Worm (Caenorhabditis elegans) whole organism, L4 larva: ENCODE results near the gene cyn-12.

Source experiments
- D1046.2 ChIP-seq: fragments of 200-800 bp; sonication (Bioruptor generic); IDR thresholded peaks from 2 replicates; pipeline ENCODE4 v1.3.6; 2022; ENCODE audit warnings: missing genetic modification characterization, missing compliant biosample characterization
- F44E2.7 ChIP-seq: fragments of 200-800 bp; sonication (Bioruptor generic); IDR thresholded peaks from 2 replicates; pipeline ENCODE4 v2.1.2; 2022; ENCODE audit warnings: missing genetic modification characterization, missing compliant biosample characterization
- F49E8.2 ChIP-seq: sonication (generic microtip); optimal IDR thresholded peaks from 2 replicates; lab custom pipeline; 2016; ENCODE audit warnings: missing compliant biosample characterization, mild to moderate bottlenecking, missing genetic modification characterization, borderline replicate concordance
- R02D3.7 ChIP-seq: fragments of 150-350 bp; sonication (generic microtip); optimal IDR thresholded peaks from 3 replicates; lab custom pipeline; 2014; ENCODE audit warnings: missing biosample characterization, missing genetic modification characterization
- T20F7.1 ChIP-seq: fragments of 200-800 bp; sonication (Bioruptor generic); optimal IDR thresholded peaks from 2 replicates; lab custom pipeline; 2018; ENCODE audit warnings: mild to moderate bottlenecking, missing genetic modification characterization, missing compliant biosample characterization
- Y105C5A.15 ChIP-seq: fragments of 200-800 bp; sonication (Bioruptor generic); IDR thresholded peaks from 2 replicates; pipeline ENCODE4 v1.3.6; 2022; ENCODE audit warnings: missing genetic modification characterization, missing compliant biosample characterization
- ZK546.5 ChIP-seq, 2 experiments: sonication (generic microtip); optimal IDR thresholded peaks; 2 replicates each; lab custom pipeline; 2017; ENCODE audit warnings: missing biosample characterization in 2 of 2, missing genetic modification characterization in 2 of 2
- ceh-32 ChIP-seq: sonication (generic microtip); optimal IDR thresholded peaks from 2 replicates; lab custom pipeline; 2016; ENCODE audit warnings: mild to moderate bottlenecking, missing genetic modification characterization, missing compliant biosample characterization; ENCODE audit not compliant: poor library complexity
- ceh-82 ChIP-seq: sonication (generic microtip); optimal IDR thresholded peaks from 2 replicates; lab custom pipeline; 2017; ENCODE audit warnings: missing biosample characterization, missing genetic modification characterization
- ctbp-1 ChIP-seq: fragments of 200-800 bp; sonication (Bioruptor generic); IDR thresholded peaks from 2 replicates; pipeline ENCODE4 v1.3.6; 2022; ENCODE audit warnings: missing genetic modification reagents, missing genetic modification characterization, missing compliant biosample characterization
- daf-12 ChIP-seq: fragments of 150-350 bp; optimal IDR thresholded peaks from 2 replicates; lab custom pipeline; 2014; ENCODE audit warnings: missing biosample characterization, missing genetic modification reagents, missing genetic modification characterization
- daf-16 ChIP-seq, 3 experiments: sonication (generic microtip); optimal IDR thresholded peaks; 2 replicates each; lab custom pipeline; 2016 to 2017; ENCODE audit warnings: missing genetic modification characterization in 3 of 3, missing genetic modification reagents in 3 of 3, mild to moderate bottlenecking in 2 of 3, missing compliant biosample characterization in 2 of 3, missing biosample characterization in 1 of 3, moderate library complexity in 1 of 3
- daf-8 ChIP-seq: fragments of 200-800 bp; sonication (Bioruptor generic); IDR thresholded peaks from 2 replicates; pipeline ENCODE4 v1.3.6; 2022; ENCODE audit warnings: missing genetic modification characterization, missing compliant biosample characterization
- dmd-6 ChIP-seq: fragments of 200-800 bp; sonication (Bioruptor generic); IDR thresholded peaks from 2 replicates; pipeline ENCODE4 v1.3.6; 2022; ENCODE audit warnings: missing genetic modification reagents, missing genetic modification characterization, missing compliant biosample characterization
- dmd-8 ChIP-seq: fragments of 200-800 bp; sonication (Bioruptor generic); IDR thresholded peaks from 2 replicates; pipeline ENCODE4 v1.3.6; 2022; ENCODE audit warnings: missing genetic modification characterization, missing compliant biosample characterization
- dmd-9 ChIP-seq: fragments of 200-800 bp; sonication (Bioruptor generic); IDR thresholded peaks from 2 replicates; pipeline ENCODE4 v1.3.6; 2022; ENCODE audit warnings: missing genetic modification reagents, missing genetic modification characterization, missing compliant biosample characterization
- dve-1 ChIP-seq: sonication (generic microtip); optimal IDR thresholded peaks from 2 replicates; lab custom pipeline; 2017; ENCODE audit warnings: antibody characterized with exemption, mild to moderate bottlenecking, missing genetic modification characterization, missing compliant biosample characterization; ENCODE audit not compliant: insufficient read depth
- egl-43 ChIP-seq: fragments of 200-800 bp; sonication (Bioruptor generic); IDR thresholded peaks from 2 replicates; pipeline ENCODE4 v1.3.6; 2022; ENCODE audit warnings: missing genetic modification reagents, missing genetic modification characterization, missing compliant biosample characterization
- gei-8 ChIP-seq: fragments of 200-800 bp; sonication (Bioruptor generic); optimal IDR thresholded peaks from 2 replicates; lab custom pipeline; 2018; ENCODE audit warnings: mild to moderate bottlenecking, missing genetic modification characterization, missing compliant biosample characterization
- hif-1 ChIP-seq, 2 experiments: sonication (generic microtip); optimal IDR thresholded peaks; 2 replicates each; lab custom pipeline; 2016 to 2017; ENCODE audit warnings: missing compliant biosample characterization in 2 of 2, missing genetic modification characterization in 2 of 2, missing genetic modification reagents in 2 of 2, missing genotype in 2 of 2, mild to moderate bottlenecking in 1 of 2
- hlh-11 ChIP-seq: fragments of 200-800 bp; sonication (Bioruptor generic); optimal IDR thresholded peaks from 2 replicates; lab custom pipeline; 2018; ENCODE audit warnings: mild to moderate bottlenecking, missing genetic modification characterization, missing compliant biosample characterization
- hmg-1.1 ChIP-seq: fragments of 200-800 bp; sonication (Bioruptor generic); IDR thresholded peaks from 2 replicates; pipeline ENCODE4 v1.3.6; 2022; ENCODE audit warnings: missing genetic modification reagents, missing genetic modification characterization, missing compliant biosample characterization
- lin-29 ChIP-seq: fragments of 200-800 bp; sonication (Bioruptor generic); IDR thresholded peaks from 2 replicates; pipeline ENCODE4 v1.3.6; 2022; ENCODE audit warnings: missing genetic modification reagents, missing genetic modification characterization, missing compliant biosample characterization
- lin-38 ChIP-seq: fragments of 200-800 bp; sonication (Bioruptor generic); IDR thresholded peaks from 2 replicates; pipeline ENCODE4 v1.3.6; 2022; ENCODE audit warnings: missing genetic modification reagents, missing genetic modification characterization, missing compliant biosample characterization
- lin-39 ChIP-seq: fragments of 150-350 bp; optimal IDR thresholded peaks from 2 replicates; lab custom pipeline; 2014; ENCODE audit warnings: missing biosample characterization, missing genetic modification reagents, missing genetic modification characterization
- lir-3 ChIP-seq: sonication (generic microtip); optimal IDR thresholded peaks from 2 replicates; lab custom pipeline; 2016; ENCODE audit warnings: mild to moderate bottlenecking, missing genetic modification characterization, missing compliant biosample characterization
- lsy-2 ChIP-seq, 2 experiments: fragments of 150-350 bp in 1 of 2; sonication (generic microtip) in 1 of 2; optimal IDR thresholded peaks; 2 replicates each; lab custom pipeline; 2014 to 2017; ENCODE audit warnings: missing biosample characterization in 2 of 2, missing genetic modification characterization in 2 of 2
- madf-5 ChIP-seq, 2 experiments: fragments of 200-800 bp; sonication (Bioruptor generic); IDR thresholded peaks; 2 replicates each; pipeline ENCODE4 v1.3.6; 2022; ENCODE audit warnings: missing compliant biosample characterization in 2 of 2, missing genetic modification characterization in 2 of 2
- mes-2 ChIP-seq: sonication (generic microtip); optimal IDR thresholded peaks from 2 replicates; lab custom pipeline; 2016; ENCODE audit warnings: missing genotype, mild to moderate bottlenecking, missing genetic modification characterization, missing compliant biosample characterization; ENCODE audit not compliant: poor library complexity, severe bottlenecking
- mxl-2 ChIP-seq: fragments of 200-800 bp; sonication (Bioruptor generic); conservative IDR thresholded peaks from 2 replicates; pipeline ENCODE4 v1.3.6; 2022; ENCODE audit warnings: missing genetic modification reagents, missing genetic modification characterization, missing compliant biosample characterization
- nhr-11 ChIP-seq: fragments of 150-350 bp; optimal IDR thresholded peaks from 2 replicates; lab custom pipeline; 2014; ENCODE audit warnings: missing biosample characterization, missing genetic modification characterization
- nhr-237 ChIP-seq: sonication (generic microtip); optimal IDR thresholded peaks from 2 replicates; lab custom pipeline; 2017; ENCODE audit warnings: missing biosample characterization, missing genetic modification characterization
- nhr-41 ChIP-seq: fragments of 200-800 bp; sonication (Bioruptor generic); IDR thresholded peaks from 2 replicates; pipeline ENCODE4 v1.3.6; 2022; ENCODE audit warnings: missing genetic modification reagents, missing genetic modification characterization, missing compliant biosample characterization
- nhr-42 ChIP-seq: fragments of 200-800 bp; sonication (Bioruptor generic); IDR thresholded peaks from 2 replicates; pipeline ENCODE4 v1.3.6; 2022; ENCODE audit warnings: missing genetic modification characterization, missing compliant biosample characterization
- nhr-48 ChIP-seq: sonication (generic microtip); optimal IDR thresholded peaks from 2 replicates; lab custom pipeline; 2016; ENCODE audit warnings: mild to moderate bottlenecking, missing genetic modification characterization, missing compliant biosample characterization
- nhr-6 ChIP-seq: fragments of 150-350 bp; optimal IDR thresholded peaks from 2 replicates; lab custom pipeline; 2014; ENCODE audit warnings: missing biosample characterization, missing genetic modification characterization
- nhr-76 ChIP-seq: fragments of 150-350 bp; optimal IDR thresholded peaks from 2 replicates; lab custom pipeline; 2014; ENCODE audit warnings: missing biosample characterization, missing genetic modification characterization
- pha-4 ChIP-seq, 2 experiments: fragments of 150-350 bp in 1 of 2; fragments of 200-800 bp in 1 of 2; sonication (Bioruptor generic) in 1 of 2; IDR thresholded peaks in 1 of 2; optimal IDR thresholded peaks in 1 of 2; 2 replicates each; pipeline versions ENCODE4 v1.3.6 to Lab custom; 2014 to 2022; ENCODE audit warnings: missing genetic modification characterization in 2 of 2, missing genetic modification reagents in 2 of 2, missing biosample characterization in 1 of 2, missing compliant biosample characterization in 1 of 2
- saeg-2 ChIP-seq: fragments of 200-800 bp; sonication (Bioruptor generic); IDR thresholded peaks from 2 replicates; pipeline ENCODE4 v1.3.6; 2022; ENCODE audit warnings: missing genetic modification reagents, missing genetic modification characterization, missing compliant biosample characterization
- sdz-12 ChIP-seq: fragments of 200-800 bp; sonication (Bioruptor generic); optimal IDR thresholded peaks from 2 replicates; lab custom pipeline; 2018; ENCODE audit warnings: mild to moderate bottlenecking, missing genetic modification characterization, missing compliant biosample characterization
- set-16 ChIP-seq: fragments of 200-800 bp; sonication (Bioruptor generic); IDR thresholded peaks from 2 replicates; pipeline ENCODE4 v1.3.6; 2022; ENCODE audit warnings: missing genetic modification reagents, missing genetic modification characterization, missing compliant biosample characterization
- skn-1 ChIP-seq: fragments of 150-350 bp; optimal IDR thresholded peaks from 2 replicates; lab custom pipeline; 2014; ENCODE audit warnings: missing biosample characterization, missing genetic modification characterization
- spr-1 ChIP-seq: sonication (generic microtip); optimal IDR thresholded peaks from 2 replicates; lab custom pipeline; 2016; ENCODE audit warnings: mild to moderate bottlenecking, missing genetic modification characterization, missing compliant biosample characterization
- tra-1 ChIP-seq: fragments of 200-800 bp; sonication (Bioruptor generic); IDR thresholded peaks from 2 replicates; pipeline ENCODE4 v1.3.6; 2022; ENCODE audit warnings: missing genetic modification reagents, missing genetic modification characterization, missing compliant biosample characterization
- unc-130 ChIP-seq: sonication (generic microtip); optimal IDR thresholded peaks from 2 replicates; lab custom pipeline; 2016; ENCODE audit warnings: missing genetic modification reagents, missing genetic modification characterization, missing compliant biosample characterization
- unc-39 ChIP-seq: sonication (generic microtip); optimal IDR thresholded peaks from 2 replicates; lab custom pipeline; 2017; ENCODE audit warnings: missing biosample characterization, missing genetic modification characterization
- zag-1 ChIP-seq: fragments of 150-350 bp; optimal IDR thresholded peaks from 2 replicates; lab custom pipeline; 2014; ENCODE audit warnings: missing biosample characterization, missing genetic modification characterization
- zfp-2 ChIP-seq: sonication (generic microtip); optimal IDR thresholded peaks from 2 replicates; lab custom pipeline; 2016; ENCODE audit warnings: mild to moderate bottlenecking, missing genetic modification characterization, missing compliant biosample characterization
- zip-11 ChIP-seq: fragments of 200-800 bp; sonication (Bioruptor generic); IDR thresholded peaks from 2 replicates; pipeline ENCODE4 v1.3.6; 2022; ENCODE audit warnings: missing genetic modification characterization, missing compliant biosample characterization
- zip-2 ChIP-seq: fragments of 150-350 bp; optimal IDR thresholded peaks from 2 replicates; lab custom pipeline; 2014; ENCODE audit warnings: missing biosample characterization, missing genetic modification characterization
- ztf-11 ChIP-seq: fragments of 150-350 bp; optimal IDR thresholded peaks from 2 replicates; lab custom pipeline; 2014; ENCODE audit warnings: missing biosample characterization, missing genetic modification characterization

cyn-12 gene

DNA sequence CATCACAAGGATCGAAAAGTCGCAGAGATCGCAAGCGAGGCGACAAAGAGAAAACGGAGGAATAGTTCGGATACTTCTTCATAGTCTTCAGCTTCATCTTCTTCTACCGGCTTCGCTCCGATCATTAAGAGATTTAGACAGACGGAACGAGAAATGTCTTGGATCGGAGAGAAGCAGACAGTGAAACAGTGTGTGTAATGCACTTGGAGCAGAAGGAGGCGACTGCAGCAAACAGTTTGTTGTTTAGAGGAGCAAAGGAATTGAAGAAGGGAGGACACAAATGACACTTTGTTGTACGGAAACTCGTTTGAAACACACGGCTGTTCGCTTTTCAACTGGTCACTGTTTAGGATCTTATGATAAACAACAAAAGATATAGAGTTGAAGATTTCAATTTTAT is 33.6 kb downstream of the cyn-12 start:
- TF ChIP-seq pha-4 (GFP tag; IDR thresholded peaks at IDR 0.05; lab: Robert Waterston, UW) = no peak
- peak; percentile 10 for TF ChIP-seq pha-4 (tag; optimal IDR thresholded peaks at IDR 0.05; lab: Kevin White, UChicago)
- TF ChIP-seq F44E2.7 (GFP tag; lab: Robert Waterston, UW) = no peak
- peak; percentile 73 for TF ChIP-seq hlh-11 (tag; lab: Kevin White, UChicago)
- no peak for TF ChIP-seq lin-29 (GFP tag; lab: Robert Waterston, UW)
- no peak for TF ChIP-seq ZK546.5 (tag; optimal IDR thresholded peaks at IDR 0.05; lab: Kevin White, UChicago)
- TF ChIP-seq F49E8.2 (tag; lab: Kevin White, UChicago) = no peak
- 0 out of 2 replicates have a peak, but pooled peaks have one; percentile 17 for TF ChIP-seq tra-1
- no peak for TF ChIP-seq ceh-82 (tag; lab: Kevin White, UChicago)
- no peak for TF ChIP-seq skn-1 (tag; lab: Kevin White, UChicago)
- TF ChIP-seq nhr-76 (tag; lab: Kevin White, UChicago) = no peak
- no peak for TF ChIP-seq lir-3 (tag; lab: Kevin White, UChicago)
- TF ChIP-seq zag-1 = no peak
- no peak for TF ChIP-seq mxl-2
- TF ChIP-seq gei-8 (GFP tag; lab: Kevin White, UChicago) = no peak
- no peak for TF ChIP-seq R02D3.7 (tag; lab: Kevin White, UChicago)
- no peak for TF ChIP-seq set-16 (GFP tag; lab: Robert Waterston, UW)
- TF ChIP-seq T20F7.1 = no peak
- TF ChIP-seq nhr-11 (tag; lab: Kevin White, UChicago) = peak; percentile 37
- no peak for TF ChIP-seq sdz-12 (GFP tag; lab: Kevin White, UChicago)
- peak; percentile 31; the same call in 1 of the 2 replicates for TF ChIP-seq hmg-1.1
- peak in 1 of 2 experiments; percentile 90 for TF ChIP-seq daf-16 (GFP tag; optimal IDR thresholded peaks at IDR 0.05; lab: Kevin White, UChicago)
- TF ChIP-seq daf-16 (tag; optimal IDR thresholded peaks at IDR 0.05; lab: Kevin White, UChicago) = peak; percentile 58
- TF ChIP-seq zfp-2 = no peak
- TF ChIP-seq ceh-32 (tag; lab: Kevin White, UChicago) = no peak
- TF ChIP-seq nhr-237 = no peak
- TF ChIP-seq nhr-6 (tag; lab: Kevin White, UChicago) = no peak
- TF ChIP-seq dmd-8 (GFP tag; lab: Robert Waterston, UW) = no peak
- TF ChIP-seq daf-12 = no peak
- no peak for TF ChIP-seq ztf-11
- TF ChIP-seq spr-1 (tag; lab: Kevin White, UChicago) = no peak
- no peak for TF ChIP-seq unc-39 (tag; lab: Kevin White, UChicago)
- no peak for TF ChIP-seq hif-1 (tag; optimal IDR thresholded peaks at IDR 0.05; lab: Kevin White, UChicago)
- TF ChIP-seq nhr-42 (GFP tag; lab: Robert Waterston, UW) = no peak
- TF ChIP-seq lin-39 (tag; lab: Kevin White, UChicago) = no peak
- no peak for TF ChIP-seq egl-43 (GFP tag; lab: Robert Waterston, UW)
- TF ChIP-seq nhr-48 = no peak
- peak; percentile 20; the same call in 1 of the 2 replicates for TF ChIP-seq dmd-6 (GFP tag; lab: Robert Waterston, UW)
- TF ChIP-seq ctbp-1 (GFP tag; lab: Robert Waterston, UW) = no peak
- no peak for TF ChIP-seq Y105C5A.15
- peak in 1 of 2 experiments; percentile 34 for TF ChIP-seq lsy-2 (tag; optimal IDR thresholded peaks at IDR 0.05; lab: Kevin White, UChicago)
- peak; percentile 55 for TF ChIP-seq mes-2
- no peak for TF ChIP-seq dmd-9 (GFP tag; lab: Robert Waterston, UW)
- no peak for TF ChIP-seq zip-2 (tag; lab: Kevin White, UChicago)
- no peak for TF ChIP-seq zip-11
- TF ChIP-seq dve-1 (tag; lab: Kevin White, UChicago) = no peak
- TF ChIP-seq madf-5 (GFP tag; IDR thresholded peaks at IDR 0.05; lab: Robert Waterston, UW) = no peak
- TF ChIP-seq saeg-2 = no peak
- no peak for TF ChIP-seq D1046.2 (GFP tag; lab: Robert Waterston, UW)
- TF ChIP-seq nhr-41 (GFP tag; lab: Robert Waterston, UW) = no peak
- no peak for TF ChIP-seq lin-38 (GFP tag; lab: Robert Waterston, UW)
- TF ChIP-seq daf-8 = no peak
- TF ChIP-seq unc-130 (GFP tag; lab: Kevin White, UChicago) = no peak
